Worm (Caenorhabditis elegans) whole organism, L4/young adult: ENCODE results near the gene nasp-1.

Experiments
- dao-5 ChIP-seq: sonication (generic microtip); optimal IDR thresholded peaks from 2 replicates; lab custom pipeline; 2016; ENCODE audit warnings: missing genotype, missing genetic modification characterization, moderate library complexity, missing compliant biosample characterization
- him-1 ChIP-seq: sonication (generic microtip); optimal IDR thresholded peaks from 2 replicates; lab custom pipeline; 2016; ENCODE audit warnings: missing genotype, missing genetic modification reagents, missing genetic modification characterization, missing compliant biosample characterization

DNA sequence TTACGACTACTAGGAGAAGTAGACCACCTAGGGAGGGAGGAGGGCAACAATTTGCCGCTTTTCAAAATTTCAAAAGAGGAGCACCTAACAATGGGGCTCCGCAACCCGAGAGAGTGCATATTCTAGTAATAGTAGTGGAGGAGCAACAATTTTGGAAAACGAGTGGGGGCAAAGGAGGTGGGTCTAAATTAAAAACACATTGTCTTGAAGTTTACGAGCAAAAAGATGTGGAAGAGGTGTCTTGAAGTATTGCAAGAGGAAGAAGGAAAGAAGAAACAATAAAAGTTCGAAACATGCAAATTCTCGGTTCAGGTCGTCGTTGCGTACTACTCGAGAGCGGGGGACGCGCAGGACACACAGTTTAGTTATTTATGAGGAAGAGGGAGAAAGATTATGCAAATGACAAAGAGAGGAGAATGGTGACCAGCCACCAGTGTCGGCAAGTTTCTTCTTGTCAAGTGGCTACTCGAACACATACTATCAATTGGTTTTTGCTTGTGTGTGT is 42.2 kb upstream of the nasp-1 start:
- TF ChIP-seq him-1 (tag; lab: Kevin White, UChicago), result no peak
- TF ChIP-seq dao-5 (tag; lab: Kevin White, UChicago), result no peak
